Fruit fly (Drosophila melanogaster) whole organism: ENCODE data around the gene CG4611.

Source experiments
- pan ChIP-seq: fragments of >200 bp; optimal IDR thresholded peaks from 2 replicates; lab custom pipeline; 2017
- psq ChIP-seq: fragments of >200 bp; optimal IDR thresholded peaks from 2 replicates; lab custom pipeline; 2017

DNA sequence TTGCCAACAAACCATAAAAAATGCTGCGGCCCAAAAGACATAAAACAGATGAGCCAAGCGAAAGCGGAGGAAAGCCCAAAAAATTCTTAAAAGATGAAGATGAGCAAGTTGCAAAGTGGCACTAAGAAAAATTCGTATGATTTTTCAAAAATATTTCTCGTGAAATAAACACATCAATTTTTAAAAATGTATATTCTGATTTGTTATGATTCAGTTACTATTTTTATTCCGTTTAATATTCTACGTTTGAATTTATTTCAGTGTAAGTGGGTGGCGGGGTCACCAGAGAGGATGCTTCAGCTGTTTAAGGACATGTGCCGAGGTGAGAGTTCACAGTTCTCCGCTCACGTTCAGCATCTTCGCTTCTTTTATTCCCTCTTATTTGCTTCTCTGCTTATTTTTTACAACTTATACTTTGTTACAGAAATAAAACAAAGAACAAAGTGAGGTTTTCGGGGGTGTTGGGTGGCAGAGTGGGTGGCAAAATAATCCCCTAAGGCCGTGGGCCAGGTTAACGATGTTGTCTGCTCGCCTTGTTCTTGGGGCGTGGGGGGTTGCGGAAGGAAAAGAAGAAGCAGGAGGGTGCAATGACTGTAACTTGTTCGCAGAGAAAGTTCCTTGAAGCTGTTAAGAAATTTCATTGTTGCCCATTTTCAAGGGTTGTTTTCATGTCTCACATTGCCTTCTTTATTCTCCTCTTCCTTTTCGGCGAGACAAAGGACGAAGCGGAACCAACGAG lies 46.2 kb downstream of the CG4611 start:
- no peak for TF ChIP-seq pan (lab: Kevin White, UChicago)
- TF ChIP-seq psq (lab: Kevin White, UChicago), result no peak
